Fruit fly (Drosophila melanogaster): Measurements from ENCODE around the gene Pgant7.
A peak's percentile ranks its signal among the peaks of the same experiment; 100 is the strongest.

dm6 chrX:18486356-18487059 is 13.3 kb downstream of the Pgant7 start, which contains the start of gene psh:
- TF ChIP-seq rn (GFP tag; IDR thresholded peaks at IDR 0.05) (no peak), CG15710 (tag; optimal IDR thresholded peaks at IDR 0.05) (no peak), CG14655 (GFP tag; optimal IDR thresholded peaks at IDR 0.05) (peak; percentile 35), CG32121 (GFP tag; IDR thresholded peaks at IDR 0.05) (no peak), CG17806 (tag; optimal IDR thresholded peaks at IDR 0.05) (no peak), fd96Ca (GFP tag; IDR thresholded peaks at IDR 0.05) (peak; percentile 41; the same call in 1 of the 3 replicates), CG9948 (tag; optimal IDR thresholded peaks at IDR 0.05) (no peak), CG8301 (tag; optimal IDR thresholded peaks at IDR 0.05) (no peak), CG10348 (GFP tag; IDR thresholded peaks at IDR 0.05) (no peak), Pif1B (GFP tag; optimal IDR thresholded peaks at IDR 0.05) (no peak), CG34367 (tag; optimal IDR thresholded peaks at IDR 0.05) (no peak), EcR (GFP tag; optimal IDR thresholded peaks at IDR 0.05) (peak; percentile 64), CG13204 (GFP tag; optimal IDR thresholded peaks at IDR 0.05) (peak; percentile 25), Ets98B (GFP tag; IDR thresholded peaks at IDR 0.05) (peak; percentile 7; the same call in 1 of the 2 replicates)
